Fruit fly (Drosophila melanogaster) whole organism, wandering third instar larva: ENCODE results near the gene CG46515.
"Not testable (repeated sequence)": the region's sequence is repeated elsewhere in the genome, so short reads cannot be mapped to it uniquely, and the experiment has no call there.

Source experiments
- CG32264 ChIP-seq: fragments of 200-800 bp; sonication (Bioruptor generic); optimal IDR thresholded peaks from 2 replicates; lab custom pipeline; 2016; ENCODE audit warnings: missing biosample characterization, missing genetic modification characterization
- Dfd ChIP-seq: fragments of >200 bp; optimal IDR thresholded peaks from 2 replicates; lab custom pipeline; 2017; ENCODE audit warnings: missing biosample characterization, missing genetic modification characterization
- Hnf4 ChIP-seq: fragments of 200-800 bp; sonication (Bioruptor generic); optimal IDR thresholded peaks from 2 replicates; lab custom pipeline; 2016; ENCODE audit warnings: missing biosample characterization, mild to moderate bottlenecking, missing genetic modification characterization
- Hr78 ChIP-seq: fragments of >200 bp; optimal IDR thresholded peaks from 2 replicates; lab custom pipeline; 2017; ENCODE audit warnings: missing biosample characterization, missing genetic modification characterization
- Jra ChIP-seq: sonication (Bioruptor generic); optimal IDR thresholded peaks from 2 replicates; lab custom pipeline; 2016; ENCODE audit warnings: missing biosample characterization, missing genetic modification characterization
- Myc ChIP-seq: fragments of >200 bp; optimal IDR thresholded peaks from 2 replicates; lab custom pipeline; 2017
- N ChIP-seq: fragments of >200 bp; optimal IDR thresholded peaks from 2 replicates; lab custom pipeline; 2018; ENCODE audit warnings: missing biosample characterization, missing external identifiers, missing genetic modification characterization
- OdsH ChIP-seq: fragments of 200-800 bp; sonication (Bioruptor generic); optimal IDR thresholded peaks from 2 replicates; lab custom pipeline; 2016; ENCODE audit warnings: missing biosample characterization, mild to moderate bottlenecking, missing genetic modification characterization
- Sp1 ChIP-seq: fragments of 200-800 bp; sonication (Bioruptor generic); optimal IDR thresholded peaks from 3 replicates; lab custom pipeline; 2019; ENCODE audit warnings: missing biosample characterization, mild to moderate bottlenecking, missing genetic modification characterization, moderate library complexity
- Vsx2 ChIP-seq: fragments of 200-300, 225-300 bp; sonication (Bioruptor generic); optimal IDR thresholded peaks from 2 replicates; lab custom pipeline; 2018; ENCODE audit warnings: missing biosample characterization, missing genetic modification characterization; ENCODE audit not compliant: partially characterized antibody
- br ChIP-seq: fragments of 200-800 bp; sonication (Bioruptor generic); optimal IDR thresholded peaks from 2 replicates; lab custom pipeline; 2016; ENCODE audit warnings: missing biosample characterization, missing genetic modification characterization
- brk ChIP-seq: fragments of 200-800 bp; sonication (Bioruptor generic); optimal IDR thresholded peaks from 2 replicates; lab custom pipeline; 2016; ENCODE audit warnings: missing biosample characterization, mild to moderate bottlenecking, missing genetic modification characterization
- dl ChIP-seq, 2 experiments: fragments of 175-275, 200-275 bp in 1 of 2; fragments of 200-275 bp in 1 of 2; sonication (Bioruptor generic); optimal IDR thresholded peaks; lab custom pipeline; 2018; ENCODE audit warnings: mild to moderate bottlenecking in 2 of 2, missing biosample characterization in 2 of 2, missing genetic modification characterization in 2 of 2, moderate library complexity in 2 of 2; ENCODE audit not compliant: partially characterized antibody in 2 of 2, insufficient read depth in 1 of 2
- dmrt93B ChIP-seq: fragments of 200-800 bp; sonication (Bioruptor generic); optimal IDR thresholded peaks from 2 replicates; lab custom pipeline; 2018; ENCODE audit warnings: missing biosample characterization, mild to moderate bottlenecking, missing genetic modification characterization
- foxo ChIP-seq, 2 experiments: fragments of 200-800 bp; sonication (Bioruptor generic); optimal IDR thresholded peaks; 2 replicates in 1 of 2; 3 replicates in 1 of 2; lab custom pipeline; 2016 to 2017; ENCODE audit warnings: missing biosample characterization in 2 of 2, missing genetic modification characterization in 2 of 2
- h ChIP-seq: fragments of 200-800 bp; sonication (Bioruptor generic); optimal IDR thresholded peaks from 3 replicates; lab custom pipeline; 2016; ENCODE audit warnings: missing biosample characterization, mild to moderate bottlenecking, missing genetic modification characterization
- pan ChIP-seq: fragments of >200 bp; optimal IDR thresholded peaks from 2 replicates; lab custom pipeline; 2017
- rgr ChIP-seq: fragments of 200-800 bp; sonication (Bioruptor generic); optimal IDR thresholded peaks from 3 replicates; lab custom pipeline; 2016; ENCODE audit warnings: missing biosample characterization, mild to moderate bottlenecking, missing genetic modification characterization
- sage ChIP-seq: fragments of 200-800 bp; sonication (Bioruptor generic); optimal IDR thresholded peaks from 2 replicates; lab custom pipeline; 2016; ENCODE audit warnings: missing biosample characterization, mild to moderate bottlenecking, missing genetic modification characterization
- woc ChIP-seq: sonication (Bioruptor generic); optimal IDR thresholded peaks from 2 replicates; lab custom pipeline; 2016; ENCODE audit warnings: missing biosample characterization, mild to moderate bottlenecking, missing genetic modification characterization

CG46515 gene

dm6 chrX:22201883-22202282 lies at the start of gene CG46515:
TSS of gene CG46515 (plus strand) at chrX:22202183.
- TF ChIP-seq Vsx2 (GFP tag; lab: Kevin White, UChicago); h (GFP tag; lab: Kevin White, UChicago); brk: not testable (repeated sequence)
- TF ChIP-seq, all 38 proteins: peak for 0; not testable (repeated sequence) for 38

DNA sequence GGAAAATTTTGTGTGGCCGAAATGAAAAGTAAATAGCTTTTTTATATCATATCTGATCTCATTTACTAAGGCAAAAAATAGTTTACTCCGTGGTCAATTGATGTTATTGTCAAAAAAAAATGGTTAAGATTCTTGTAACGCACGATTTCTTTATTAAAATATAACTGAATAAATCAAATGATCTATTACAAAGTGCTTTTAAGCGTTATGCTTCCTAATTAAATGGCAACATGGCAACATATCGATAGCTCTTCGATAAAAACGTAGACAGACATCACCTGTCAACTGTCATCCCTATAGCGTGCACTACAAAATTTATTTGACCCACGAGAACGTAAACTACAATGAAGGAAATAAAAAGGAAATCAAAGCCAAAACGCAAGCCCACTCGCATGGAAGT lies 49.4 kb upstream of the CG46515 start, which contains the start of gene CG46505:
Gene CG46505 (plus strand): TSS at position 301 of the 400 bp plus-strand sequence.
- TF ChIP-seq CG32264 (GFP tag; lab: Kevin White, UChicago); pan (lab: Kevin White, UChicago); foxo (GFP tag; optimal IDR thresholded peaks at IDR 0.05; lab: Kevin White, UChicago): not testable (repeated sequence)

DNA sequence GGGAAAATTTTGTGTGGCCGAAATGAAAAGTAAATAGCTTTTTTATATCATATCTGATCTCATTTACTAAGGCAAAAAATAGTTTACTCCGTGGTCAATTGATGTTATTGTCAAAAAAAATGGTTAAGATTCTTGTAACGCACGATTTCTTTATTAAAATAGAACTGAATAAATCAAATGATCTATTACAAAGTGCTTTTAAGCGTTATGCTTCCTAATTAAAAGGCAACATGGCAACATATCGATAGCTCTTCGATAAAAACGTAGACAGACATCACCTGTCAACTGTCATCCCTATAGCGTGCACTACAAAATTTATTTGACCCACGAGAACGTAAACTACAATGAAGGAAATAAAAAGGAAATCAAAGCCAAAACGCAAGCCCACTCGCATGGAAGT lies 44.4 kb upstream of the CG46515 start, which contains the start of gene CG46506:
Gene CG46506 (plus strand): TSS at position 301 of the 400 bp plus-strand sequence.
- not testable (repeated sequence) for TF ChIP-seq brk; CG32264 (GFP tag; lab: Kevin White, UChicago); sage (GFP tag; lab: Kevin White, UChicago)
- TF ChIP-seq, all 38 proteins: peak for 0; not testable (repeated sequence) for 38

DNA sequence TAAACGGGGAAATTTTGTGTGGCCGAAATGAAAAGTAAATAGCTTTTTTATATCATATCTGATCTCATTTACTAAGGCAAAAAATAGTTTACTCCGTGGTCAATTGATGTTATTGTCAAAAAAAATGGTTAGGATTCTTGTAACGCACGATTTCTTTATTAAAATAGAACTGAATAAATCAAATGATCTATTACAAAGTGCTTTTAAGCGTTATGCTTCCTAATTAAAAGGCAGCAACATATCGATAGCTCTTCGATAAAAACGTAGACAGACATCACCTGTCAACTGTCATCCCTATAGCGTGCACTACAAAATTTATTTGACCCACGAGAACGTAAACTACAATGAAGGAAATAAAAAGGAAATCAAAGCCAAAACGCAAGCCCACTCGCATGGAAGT lies 39.4 kb upstream of the CG46515 start, which contains the start of gene CG46507:
Gene CG46507 (plus strand): TSS at position 301 of the 400 bp plus-strand sequence.
- not testable (repeated sequence) for TF ChIP-seq Hr78, Vsx2, rgr (GFP tag; lab: Kevin White, UChicago)

DNA sequence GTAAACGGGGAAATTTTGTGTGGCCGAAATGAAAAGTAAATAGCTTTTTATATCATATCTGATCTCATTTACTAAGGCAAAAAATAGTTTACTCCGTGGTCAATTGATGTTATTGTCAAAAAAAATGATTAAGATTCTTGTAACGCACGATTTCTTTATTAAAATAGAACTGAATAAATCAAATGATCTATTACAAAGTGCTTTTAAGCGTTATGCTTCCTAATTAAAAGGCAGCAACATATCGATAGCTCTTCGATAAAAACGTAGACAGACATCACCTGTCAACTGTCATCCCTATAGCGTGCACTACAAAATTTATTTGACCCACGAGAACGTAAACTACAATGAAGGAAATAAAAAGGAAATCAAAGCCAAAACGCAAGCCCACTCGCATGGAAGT lies 34.6 kb upstream of the CG46515 start, which contains the start of gene CG46508:
Gene CG46508 (plus strand): TSS at position 301 of the 400 bp plus-strand sequence.
- not testable (repeated sequence) for TF ChIP-seq Jra; Myc (lab: Kevin White, UChicago); CG32264 (GFP tag; lab: Kevin White, UChicago)

DNA sequence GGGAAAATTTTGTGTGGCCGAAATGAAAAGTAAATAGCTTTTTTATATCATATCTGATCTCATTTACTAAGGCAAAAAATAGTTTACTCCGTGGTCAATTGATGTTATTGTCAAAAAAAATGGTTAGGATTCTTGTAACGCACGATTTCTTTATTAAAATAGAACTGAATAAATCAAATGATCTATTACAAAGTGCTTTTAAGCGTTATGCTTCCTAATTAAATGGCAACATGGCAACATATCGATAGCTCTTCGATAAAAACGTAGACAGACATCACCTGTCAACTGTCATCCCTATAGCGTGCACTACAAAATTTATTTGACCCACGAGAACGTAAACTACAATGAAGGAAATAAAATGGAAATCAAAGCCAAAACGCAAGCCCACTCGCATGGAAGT lies 29.6 kb upstream of the CG46515 start, which contains the start of gene CG46509:
Gene CG46509 (plus strand): TSS at position 301 of the 400 bp plus-strand sequence.
- TF ChIP-seq Hnf4, CG32264, br (GFP tag; lab: Kevin White, UChicago): not testable (repeated sequence)

DNA sequence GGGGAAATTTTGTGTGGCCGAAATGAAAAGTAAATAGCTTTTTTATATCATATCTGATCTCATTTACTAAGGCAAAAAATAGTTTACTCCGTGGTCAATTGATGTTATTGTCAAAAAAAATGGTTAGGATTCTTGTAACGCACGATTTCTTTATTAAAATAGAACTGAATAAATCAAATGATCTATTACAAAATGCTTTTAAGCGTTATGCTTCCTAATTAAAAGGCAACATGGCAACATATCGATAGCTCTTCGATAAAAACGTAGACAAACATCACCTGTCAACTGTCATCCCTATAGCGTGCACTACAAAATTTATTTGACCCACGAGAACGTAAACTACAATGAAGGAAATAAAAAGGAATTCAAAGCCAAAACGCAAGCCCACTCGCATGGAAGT lies 24.8 kb upstream of the CG46515 start, which contains the start of gene CG46510:
Gene CG46510 (plus strand): TSS at position 301 of the 400 bp plus-strand sequence.
- TF ChIP-seq woc; Hr78 (GFP tag; lab: Kevin White, UChicago); dmrt93B (GFP tag; lab: Kevin White, UChicago): not testable (repeated sequence)

dm6 chrX:22182193-22182592 lies 19.8 kb upstream of the CG46515 start, which contains the start of gene CG46511:
TSS of gene CG46511 (plus strand) at chrX:22182493.
- TF ChIP-seq dl (GFP tag; optimal IDR thresholded peaks at IDR 0.05; lab: Kevin White, UChicago; ENCODE audit: insufficient read depth in 1 of 2, partially characterized antibody in 2 of 2); OdsH (GFP tag; lab: Kevin White, UChicago); Sp1 (GFP tag; lab: Kevin White, UChicago): not testable (repeated sequence)
- TF ChIP-seq, all 38 proteins: peak for 0; not testable (repeated sequence) for 38

DNA sequence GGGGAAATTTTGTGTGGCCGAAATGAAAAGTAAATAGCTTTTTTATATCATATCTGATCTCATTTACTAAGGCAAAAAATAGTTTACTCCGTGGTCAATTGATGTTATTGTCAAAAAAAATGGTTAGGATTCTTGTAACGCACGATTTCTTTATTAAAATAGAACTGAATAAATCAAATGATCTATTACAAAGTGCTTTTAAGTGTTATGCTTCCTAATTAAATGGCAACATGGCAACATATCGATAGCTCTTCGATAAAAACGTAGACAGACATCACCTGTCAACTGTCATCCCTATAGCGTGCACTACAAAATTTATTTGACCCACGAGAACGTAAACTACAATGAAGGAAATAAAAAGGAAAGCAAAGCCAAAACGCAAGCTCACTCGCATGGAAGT lies 14.9 kb upstream of the CG46515 start, which contains the start of gene CG46512:
Gene CG46512 (plus strand): TSS at position 301 of the 400 bp plus-strand sequence.
- TF ChIP-seq OdsH, Dfd, N (GFP tag; lab: Kevin White, UChicago): not testable (repeated sequence)
- TF ChIP-seq, all 38 proteins: peak for 0; not testable (repeated sequence) for 38
